Worm (Caenorhabditis elegans): Measurements from ENCODE around the gene K07F5.17.

K07F5.17 gene

DNA sequence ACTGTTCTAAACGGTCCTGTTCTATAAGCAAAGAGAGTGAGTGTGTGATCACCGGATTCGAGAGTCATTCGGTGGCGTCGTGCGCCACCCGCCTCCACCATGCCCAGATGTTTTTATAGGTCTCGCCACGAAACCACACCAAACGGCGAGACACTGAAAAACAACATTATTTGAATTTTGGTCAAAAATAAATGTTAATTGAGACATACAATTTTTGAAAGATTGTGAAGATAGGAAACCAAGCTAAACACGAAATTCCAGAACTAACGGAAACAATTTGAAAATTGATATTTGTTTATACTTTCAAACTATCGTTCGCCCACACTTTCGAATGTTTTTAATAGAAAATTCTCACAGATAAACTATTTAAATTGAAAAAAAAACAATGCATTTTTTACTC lies 17.7 kb upstream of the K07F5.17 start, which contains the start of gene catp-6:
TSS of gene catp-6 (minus strand) at position 101 of the 400 bp plus-strand sequence.
- no peak for TF ChIP-seq ZK546.5 (tag; optimal IDR thresholded peaks at IDR 0.05)
- TF ChIP-seq dmd-9 (GFP tag; IDR thresholded peaks at IDR 0.05) = no peak
- no peak for TF ChIP-seq ces-1 (GFP tag; optimal IDR thresholded peaks at IDR 0.05)
- no peak for TF ChIP-seq zfp-2 (tag; optimal IDR thresholded peaks at IDR 0.05)
- TF ChIP-seq mdt-29 (GFP tag; IDR thresholded peaks at IDR 0.05) = no peak
- no peak for TF ChIP-seq lin-39 (tag; optimal IDR thresholded peaks at IDR 0.05)
- no peak for TF ChIP-seq skn-1 (tag; optimal IDR thresholded peaks at IDR 0.05)
- TF ChIP-seq D1046.2 (GFP tag; IDR thresholded peaks at IDR 0.05) = no peak

DNA sequence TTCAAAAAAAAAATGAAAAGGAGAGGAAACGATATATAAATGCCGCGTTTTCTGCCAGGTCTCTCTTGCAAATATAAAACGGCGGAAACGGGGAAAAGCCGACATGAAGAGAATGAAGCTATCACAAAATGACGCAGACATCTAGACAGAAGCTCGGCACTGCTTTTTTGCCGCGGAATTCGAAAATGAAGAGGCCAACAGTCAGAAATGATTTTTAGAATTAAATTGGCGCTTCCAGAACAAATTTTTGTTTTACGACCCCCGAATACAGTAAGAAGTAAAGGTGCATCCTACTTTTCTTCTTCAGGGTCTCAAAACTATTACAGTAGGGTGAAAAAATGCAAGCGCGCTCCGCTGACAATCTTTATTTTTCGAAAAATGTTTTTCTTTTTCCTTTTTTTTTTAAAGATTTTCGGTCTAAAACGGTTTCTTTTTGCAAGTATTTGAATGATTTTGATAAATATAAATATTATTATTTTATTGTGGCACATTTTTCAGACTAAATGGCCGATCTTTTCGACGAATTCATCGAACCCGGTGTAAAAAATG lies 16.9 kb upstream of the K07F5.17 start, which contains the start of gene mtr-4:
TSS of gene mtr-4 (plus strand) at position 499 of the 549 bp plus-strand sequence.
- TF ChIP-seq ztf-7 (tag; optimal IDR thresholded peaks at IDR 0.05) (no peak), pqm-1 (tag; optimal IDR thresholded peaks at IDR 0.05) (peak; percentile 27), mdl-1 (tag; optimal IDR thresholded peaks at IDR 0.05) (peak in 1 of 2 experiments; percentile 17), lin-38 (GFP tag; IDR thresholded peaks at IDR 0.05) (peak; percentile 95), mdt-29 (GFP tag; IDR thresholded peaks at IDR 0.05) (no peak), dpl-1 (GFP tag; optimal IDR thresholded peaks at IDR 0.05) (peak; percentile 71), Y5F2A.4 (GFP tag; optimal IDR thresholded peaks at IDR 0.05) (no peak), ceh-28 (tag; optimal IDR thresholded peaks at IDR 0.05) (no peak), ZK546.5 (tag; optimal IDR thresholded peaks at IDR 0.05) (no peak), mes-2 (tag; optimal IDR thresholded peaks at IDR 0.05; ENCODE audit: poor library complexity, severe bottlenecking) (peak; percentile 8), nhr-28 (tag; optimal IDR thresholded peaks at IDR 0.05) (peak; percentile 3), ceh-82 (tag; optimal IDR thresholded peaks at IDR 0.05) (no peak), unc-130 (GFP tag; optimal IDR thresholded peaks at IDR 0.05) (peak; percentile 8), snpc-1.2 (GFP tag; IDR thresholded peaks at IDR 0.05) (peak; percentile 80), php-3 (GFP tag; IDR thresholded peaks at IDR 0.05) (no peak), F49E8.2 (tag; optimal IDR thresholded peaks at IDR 0.05; ENCODE audit: borderline replicate concordance) (peak; percentile 5), hif-1 (tag; optimal IDR thresholded peaks at IDR 0.05) (no peak), tra-1 (GFP tag; IDR thresholded peaks at IDR 0.05) (0 out of 2 replicates have a peak, but pooled peaks have one; percentile 53), sdz-12 (GFP tag; optimal IDR thresholded peaks at IDR 0.05) (no peak)

DNA sequence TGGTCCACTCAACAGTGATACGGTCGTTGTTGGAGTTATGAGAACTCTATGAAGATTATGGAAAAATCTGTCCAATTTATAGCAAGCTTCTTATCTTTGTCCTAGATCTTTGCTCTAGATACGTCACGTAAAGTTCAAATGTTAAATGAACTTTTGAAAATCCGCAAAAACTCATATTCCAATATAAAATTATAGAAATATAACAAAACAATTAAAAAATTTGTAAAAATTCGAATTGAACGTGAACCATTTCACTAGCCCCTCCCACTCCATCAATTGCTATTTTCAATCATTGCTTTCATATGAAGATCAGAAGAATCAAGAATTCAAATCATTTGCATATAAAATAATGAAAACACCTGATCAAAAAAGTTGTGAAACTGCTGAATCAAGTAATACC lies 9.6 kb upstream of the K07F5.17 start, which contains the start of gene kin-21:
TSS of gene kin-21 (plus strand) at position 301 of the 400 bp plus-strand sequence.
- no peak for TF ChIP-seq snpc-1.2 (GFP tag; IDR thresholded peaks at IDR 0.05)
- TF ChIP-seq madf-5 (GFP tag; IDR thresholded peaks at IDR 0.05) = no peak
- no peak for TF ChIP-seq gei-8 (GFP tag; optimal IDR thresholded peaks at IDR 0.05)
- no peak for TF ChIP-seq Y105C5A.15 (GFP tag; IDR thresholded peaks at IDR 0.05)
- no peak for TF ChIP-seq spr-3 (GFP tag; optimal IDR thresholded peaks at IDR 0.05)
- TF ChIP-seq zfp-3 (GFP tag; conservative IDR thresholded peaks at IDR 0.05) = no peak
- no peak for TF ChIP-seq ZK546.5 (tag; optimal IDR thresholded peaks at IDR 0.05)
- no peak for TF ChIP-seq mxl-3 (GFP tag; optimal IDR thresholded peaks at IDR 0.05)

DNA sequence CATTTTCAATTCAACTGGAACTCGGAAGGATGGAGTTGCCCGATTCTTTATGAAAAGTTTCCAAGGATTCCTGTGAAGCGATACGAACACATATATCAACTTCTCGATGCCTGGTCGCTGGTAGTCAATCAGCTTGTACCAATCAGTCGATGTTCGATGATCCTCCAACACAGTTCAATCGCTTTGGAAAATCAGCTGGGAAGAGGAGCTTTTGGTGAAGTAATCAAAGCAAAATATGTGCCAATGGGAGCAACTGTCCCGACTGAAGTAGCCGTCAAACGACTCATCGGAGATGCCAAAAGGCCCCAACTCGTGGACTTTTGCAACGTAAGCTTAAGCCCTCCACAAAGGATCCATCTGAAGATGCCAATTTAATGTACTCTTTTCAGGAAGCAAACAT lies 8.8 kb upstream of the K07F5.17 start:
- TF ChIP-seq zfp-2 (tag; optimal IDR thresholded peaks at IDR 0.05) = no peak
- peak; percentile 95 for TF ChIP-seq aha-1 (tag)

DNA sequence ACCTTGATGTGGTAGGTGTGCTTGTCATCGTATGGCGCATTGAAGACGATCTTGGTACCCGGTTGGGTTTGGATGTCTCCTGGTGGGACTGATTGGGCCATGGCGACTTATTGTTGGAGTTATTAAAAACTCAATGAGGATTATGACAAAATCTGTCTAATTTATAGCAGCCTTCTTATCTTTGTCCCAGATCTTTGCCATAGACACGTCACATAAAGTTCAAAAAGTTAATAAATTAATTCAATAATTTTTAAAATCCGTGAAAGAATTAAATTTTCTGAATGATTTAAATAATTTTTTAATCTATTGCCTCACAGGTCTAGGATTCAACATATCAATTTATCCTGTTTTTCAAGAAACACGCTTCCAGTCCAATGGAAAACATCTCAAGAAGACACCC lies 5.9 kb upstream of the K07F5.17 start, which contains the start of gene msp-81:
TSS of gene msp-81 (minus strand) at position 101 of the 400 bp plus-strand sequence.
- TF ChIP-seq zip-2 (tag; optimal IDR thresholded peaks at IDR 0.05) (no peak), mep-1 (tag; optimal IDR thresholded peaks at IDR 0.05) (no peak), ceh-82 (tag; optimal IDR thresholded peaks at IDR 0.05) (no peak), spr-1 (tag; optimal IDR thresholded peaks at IDR 0.05) (no peak), ztf-7 (tag; optimal IDR thresholded peaks at IDR 0.05) (no peak), zag-1 (tag; optimal IDR thresholded peaks at IDR 0.05) (no peak), ztf-11 (tag; optimal IDR thresholded peaks at IDR 0.05) (no peak), lin-38 (GFP tag; IDR thresholded peaks at IDR 0.05) (no peak), nhr-77 (tag; optimal IDR thresholded peaks at IDR 0.05) (no peak), ceh-62 (tag; optimal IDR thresholded peaks at IDR 0.05) (no peak), unc-39 (tag; optimal IDR thresholded peaks at IDR 0.05) (no peak), hlh-11 (tag; optimal IDR thresholded peaks at IDR 0.05) (no peak), T26A8.4 (GFP tag; IDR thresholded peaks at IDR 0.05) (no peak), F37D6.2 (tag; optimal IDR thresholded peaks at IDR 0.05) (no peak), nhr-28 (tag; optimal IDR thresholded peaks at IDR 0.05) (no peak)

All from whole organism, L4 larva.